Worm (Caenorhabditis elegans) whole organism, L4/young adult: ENCODE data around the gene F57B7.2.

Source experiments
- W03F9.2 ChIP-seq: fragments of 150-350 bp; optimal IDR thresholded peaks from 2 replicates; lab custom pipeline; 2014; ENCODE audit warnings: missing biosample characterization, missing genetic modification characterization
- him-1 ChIP-seq: sonication (generic microtip); optimal IDR thresholded peaks from 2 replicates; lab custom pipeline; 2016; ENCODE audit warnings: missing genotype, missing genetic modification reagents, missing genetic modification characterization, missing compliant biosample characterization

ce11 chrV:11470210-11470713 lies 26.9 kb upstream of the F57B7.2 start, which contains the start of gene aat-6:
- TF ChIP-seq him-1 (tag; lab: Kevin White, UChicago) (no peak), W03F9.2 (tag; lab: Kevin White, UChicago) (no peak)
